Worm (Caenorhabditis elegans): ENCODE data around the gene rpl-35.

rpl-35 gene

DNA sequence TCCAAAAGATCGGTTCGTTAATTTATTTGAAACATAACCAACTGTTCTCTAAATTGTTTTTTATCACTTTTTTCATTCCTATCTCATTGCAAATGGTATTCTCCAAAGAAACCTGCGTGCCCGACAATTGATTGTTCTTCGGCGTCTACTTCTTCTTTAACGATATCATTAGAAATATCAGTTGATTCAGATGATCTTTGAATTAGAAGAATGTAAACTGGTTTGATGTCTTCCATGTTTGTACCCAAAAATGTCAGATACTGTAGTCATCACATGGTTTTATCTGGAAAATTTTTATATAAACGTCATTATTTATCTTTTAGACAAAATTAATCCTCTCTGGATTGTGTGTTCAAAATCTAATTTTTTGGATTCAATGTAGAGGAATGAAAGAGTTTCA lies 42.8 kb downstream of the rpl-35 start:
- TF ChIP-seq madf-2 (tag; optimal IDR thresholded peaks at IDR 0.05): no peak
- TF ChIP-seq eyg-1 (tag; optimal IDR thresholded peaks at IDR 0.05): no peak
- no peak for TF ChIP-seq fkh-10 (GFP tag; optimal IDR thresholded peaks at IDR 0.05)
- TF ChIP-seq sox-4 (tag; optimal IDR thresholded peaks at IDR 0.05): no peak
- no peak for TF ChIP-seq tbx-2 (tag; optimal IDR thresholded peaks at IDR 0.05)
- TF ChIP-seq unc-55 (GFP tag; optimal IDR thresholded peaks at IDR 0.05): no peak
- TF ChIP-seq ceh-30 (tag; optimal IDR thresholded peaks at IDR 0.05): no peak
- no peak for TF ChIP-seq dve-1 (tag; optimal IDR thresholded peaks at IDR 0.05)
- no peak for TF ChIP-seq ama-1 (optimal IDR thresholded peaks at IDR 0.05)
- no peak for TF ChIP-seq unc-42 (tag; optimal IDR thresholded peaks at IDR 0.05)
- TF ChIP-seq ceh-19 (GFP tag; optimal IDR thresholded peaks at IDR 0.05): no peak
- no peak for TF ChIP-seq unc-3 (GFP tag; conservative IDR thresholded peaks at IDR 0.05)
- no peak for TF ChIP-seq unc-3 (tag; optimal IDR thresholded peaks at IDR 0.05)
- no peak for TF ChIP-seq nhr-11 (tag; optimal IDR thresholded peaks at IDR 0.05)
- TF ChIP-seq fkh-6 (tag; optimal IDR thresholded peaks at IDR 0.05): no peak
- no peak for TF ChIP-seq zip-5 (tag; optimal IDR thresholded peaks at IDR 0.05)
- no peak for TF ChIP-seq fax-1 (tag; optimal IDR thresholded peaks at IDR 0.05)
- no peak for TF ChIP-seq ets-4 (tag; optimal IDR thresholded peaks at IDR 0.05)

DNA sequence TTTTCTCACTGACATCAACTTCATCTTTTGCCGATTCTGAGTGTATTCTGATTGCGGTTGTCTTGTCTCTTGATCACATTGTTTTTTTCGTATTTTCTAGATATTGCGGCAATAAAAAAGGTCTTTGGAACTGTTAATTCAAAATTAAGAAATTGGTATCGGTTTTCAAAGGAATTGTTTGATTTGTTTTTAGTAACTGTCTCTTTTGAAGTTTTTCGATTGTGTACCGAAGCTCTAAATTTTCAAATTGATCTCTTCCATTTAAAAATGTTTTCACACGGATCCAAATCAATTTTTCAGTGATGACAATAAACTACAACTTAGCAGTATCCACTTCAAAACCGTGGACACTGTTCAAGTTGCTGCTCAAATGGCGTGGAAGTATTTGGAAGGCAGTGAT lies 45.8 kb downstream of the rpl-35 start, which contains the start of gene best-24:
Gene best-24 (plus strand): TSS at position 301 of the 400 bp plus-strand sequence.
- TF ChIP-seq ets-4 (tag; optimal IDR thresholded peaks at IDR 0.05) (no peak), C38D4.7 (GFP tag; optimal IDR thresholded peaks at IDR 0.05) (no peak), tbx-7 (tag; optimal IDR thresholded peaks at IDR 0.05) (no peak), syd-9 (tag; optimal IDR thresholded peaks at IDR 0.05) (no peak), hlh-8 (tag; optimal IDR thresholded peaks at IDR 0.05) (no peak), ceh-6 (GFP tag; optimal IDR thresholded peaks at IDR 0.05) (no peak), hlh-6 (tag; optimal IDR thresholded peaks at IDR 0.05) (no peak), unc-42 (tag; optimal IDR thresholded peaks at IDR 0.05) (no peak), rnt-1 (tag; optimal IDR thresholded peaks at IDR 0.05) (no peak), pros-1 (tag; optimal IDR thresholded peaks at IDR 0.05) (no peak)

DNA sequence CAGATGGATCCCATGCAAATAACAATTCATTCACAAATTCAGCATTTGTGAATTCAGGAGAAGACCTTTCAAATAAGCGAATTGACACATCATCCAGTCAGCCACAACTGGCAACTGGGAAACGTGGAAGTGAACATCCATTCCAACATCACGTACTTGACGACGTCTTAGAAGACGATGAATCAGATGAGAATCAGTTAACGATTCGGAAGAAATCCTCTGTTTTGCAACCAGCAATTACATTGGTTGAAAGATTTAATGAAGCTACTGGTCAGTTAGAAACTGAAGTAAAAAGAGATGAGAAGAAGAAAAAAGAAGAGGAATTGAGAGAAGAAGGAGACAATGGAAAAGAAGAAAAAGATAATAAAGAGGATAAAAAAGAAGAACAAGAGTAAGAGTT lies 48.5 kb downstream of the rpl-35 start:
- TF ChIP-seq K02D7.2 (tag; optimal IDR thresholded peaks at IDR 0.05): no peak
- TF ChIP-seq ztf-16 (tag; optimal IDR thresholded peaks at IDR 0.05): no peak
- no peak for TF ChIP-seq rnt-1 (tag; optimal IDR thresholded peaks at IDR 0.05)
- no peak for TF ChIP-seq ceh-48 (tag; optimal IDR thresholded peaks at IDR 0.05)
- no peak for TF ChIP-seq pqm-1 (tag; optimal IDR thresholded peaks at IDR 0.05)
- TF ChIP-seq syd-9 (tag; optimal IDR thresholded peaks at IDR 0.05): no peak
- no peak for TF ChIP-seq pha-4 (tag; optimal IDR thresholded peaks at IDR 0.05)
- no peak for TF ChIP-seq ceh-18 (tag; optimal IDR thresholded peaks at IDR 0.05)
- TF ChIP-seq Y22D7AL.16 (tag; optimal IDR thresholded peaks at IDR 0.05): no peak
- TF ChIP-seq ttx-3 (tag; optimal IDR thresholded peaks at IDR 0.05): no peak
- no peak for TF ChIP-seq ceh-9 (tag; optimal IDR thresholded peaks at IDR 0.05)
- no peak for TF ChIP-seq elt-4 (tag; optimal IDR thresholded peaks at IDR 0.05)

Measured in whole organism, late embryonic.